Fruit fly (Drosophila melanogaster): ENCODE results near the gene Sarm.

Gene Sarm

dm6 chr3L:8153206-8153996 is 89.7 kb downstream of the Sarm start (continued):
- no peak; the same call in 1 of the 2 replicates for TF ChIP-seq CG43689 (GFP tag; IDR thresholded peaks at IDR 0.05)
- peak; percentile 57 for TF ChIP-seq NfI (GFP tag; optimal IDR thresholded peaks at IDR 0.05)
- TF ChIP-seq unc-4 (GFP tag; IDR thresholded peaks at IDR 0.05; ENCODE audit: partially characterized antibody): no peak
- peak; percentile 49 for TF ChIP-seq PHDP (tag; optimal IDR thresholded peaks at IDR 0.05)
- peak; percentile 44; the same call in 1 of the 2 replicates for TF ChIP-seq onecut (GFP tag; IDR thresholded peaks at IDR 0.05)
- TF ChIP-seq CG1233 (GFP tag; optimal IDR thresholded peaks at IDR 0.05): no peak
- TF ChIP-seq CG11085 (GFP tag; IDR thresholded peaks at IDR 0.05): 0 out of 2 replicates have a peak, but pooled peaks have one; percentile 14
- TF ChIP-seq D19A (tag; optimal IDR thresholded peaks at IDR 0.05): peak; percentile 61
- peak; percentile 58 for TF ChIP-seq ATbp (GFP tag; optimal IDR thresholded peaks at IDR 0.05)
- TF ChIP-seq CG7745 (tag; optimal IDR thresholded peaks at IDR 0.05): no peak
- peak; percentile 60; the same call in 2 of the 3 replicates for TF ChIP-seq Optix (GFP tag; IDR thresholded peaks at IDR 0.05)
- TF ChIP-seq Mes4 (GFP tag; optimal IDR thresholded peaks at IDR 0.05): peak; percentile 34
- TF ChIP-seq Dfd (GFP tag; optimal IDR thresholded peaks at IDR 0.05): no peak
- TF ChIP-seq CG10366 (GFP tag; IDR thresholded peaks at IDR 0.05): peak; percentile 67
- TF ChIP-seq Ptx1 (GFP tag; IDR thresholded peaks at IDR 0.05): peak; percentile 68
- peak; percentile 71 for TF ChIP-seq HLH3B (GFP tag; IDR thresholded peaks at IDR 0.05)
- TF ChIP-seq lmd (GFP tag; IDR thresholded peaks at IDR 0.05): peak; percentile 59
- TF ChIP-seq bbx (GFP tag; IDR thresholded peaks at IDR 0.05; ENCODE audit: partially characterized antibody): no peak
- no peak for TF ChIP-seq CG31388 (GFP tag; optimal IDR thresholded peaks at IDR 0.05)
- no peak for TF ChIP-seq CG13894 (tag; optimal IDR thresholded peaks at IDR 0.05)
- TF ChIP-seq CG4707 (GFP tag; optimal IDR thresholded peaks at IDR 0.05): no peak
- no peak for TF ChIP-seq fd3F (GFP tag; optimal IDR thresholded peaks at IDR 0.05)
- no peak for TF ChIP-seq inv (GFP tag; IDR thresholded peaks at IDR 0.05; ENCODE audit: partially characterized antibody)
- no peak for TF ChIP-seq ac (GFP tag; optimal IDR thresholded peaks at IDR 0.05)
- TF ChIP-seq jing (GFP tag; optimal IDR thresholded peaks at IDR 0.05): peak; percentile 65
- no peak for TF ChIP-seq Dp (GFP tag; optimal IDR thresholded peaks at IDR 0.05)
- no peak for TF ChIP-seq CG8765 (GFP tag; IDR thresholded peaks at IDR 0.05)
- TF ChIP-seq dpn (GFP tag; optimal IDR thresholded peaks at IDR 0.05): peak; percentile 36 to 51
- TF ChIP-seq az2 (GFP tag; optimal IDR thresholded peaks at IDR 0.05): peak; percentile 51
- TF ChIP-seq Drgx (GFP tag; IDR thresholded peaks at IDR 0.05): peak; percentile 97
- TF ChIP-seq CG6689 (GFP tag; IDR thresholded peaks at IDR 0.05): peak; percentile 51
- TF ChIP-seq bab2 (GFP tag; optimal IDR thresholded peaks at IDR 0.05): peak; percentile 54
- peak; percentile 58 for TF ChIP-seq tin (GFP tag; optimal IDR thresholded peaks at IDR 0.05)
- TF ChIP-seq Aef1 (GFP tag; IDR thresholded peaks at IDR 0.05): peak; percentile 46; the same call in 1 of the 3 replicates
- no peak for TF ChIP-seq YL-1 (GFP tag; optimal IDR thresholded peaks at IDR 0.05)
- TF ChIP-seq CG10959 (GFP tag; IDR thresholded peaks at IDR 0.05): no peak
- 0 out of 2 replicates have a peak, but pooled peaks have one; percentile 18 for TF ChIP-seq CG4730 (GFP tag; IDR thresholded peaks at IDR 0.05)
- TF ChIP-seq sim (GFP tag; IDR thresholded peaks at IDR 0.05): no peak
- peak; percentile 43 for TF ChIP-seq Hr3 (GFP tag; optimal IDR thresholded peaks at IDR 0.05)
- peak; percentile 53; the same call in 1 of the 3 replicates for TF ChIP-seq CG6175 (GFP tag; IDR thresholded peaks at IDR 0.05)
- no peak for TF ChIP-seq Nf-YA (GFP tag; IDR thresholded peaks at IDR 0.05)
- no peak for TF ChIP-seq CG32532 (GFP tag; IDR thresholded peaks at IDR 0.05)
- TF ChIP-seq crc (GFP tag; optimal IDR thresholded peaks at IDR 0.05): no peak
- TF ChIP-seq dmrt99B (tag; optimal IDR thresholded peaks at IDR 0.05): peak; percentile 80
- peak; percentile 10 for TF ChIP-seq CG13296 (GFP tag; optimal IDR thresholded peaks at IDR 0.05)
- TF ChIP-seq CG8089 (GFP tag; optimal IDR thresholded peaks at IDR 0.05): peak; percentile 22
- no peak for TF ChIP-seq hkb (optimal IDR thresholded peaks at IDR 0.05)
- peak; percentile 76 for TF ChIP-seq hkb (GFP tag; IDR thresholded peaks at IDR 0.05)
- peak; percentile 37 for TF ChIP-seq CG16863 (GFP tag; optimal IDR thresholded peaks at IDR 0.05)
- TF ChIP-seq CG2678 (tag; optimal IDR thresholded peaks at IDR 0.05): peak; percentile 67

All from whole organism, embryonic.